Worm (Caenorhabditis elegans): Measurements from ENCODE around the gene F26C11.3.

The F26C11.3 gene

DNA sequence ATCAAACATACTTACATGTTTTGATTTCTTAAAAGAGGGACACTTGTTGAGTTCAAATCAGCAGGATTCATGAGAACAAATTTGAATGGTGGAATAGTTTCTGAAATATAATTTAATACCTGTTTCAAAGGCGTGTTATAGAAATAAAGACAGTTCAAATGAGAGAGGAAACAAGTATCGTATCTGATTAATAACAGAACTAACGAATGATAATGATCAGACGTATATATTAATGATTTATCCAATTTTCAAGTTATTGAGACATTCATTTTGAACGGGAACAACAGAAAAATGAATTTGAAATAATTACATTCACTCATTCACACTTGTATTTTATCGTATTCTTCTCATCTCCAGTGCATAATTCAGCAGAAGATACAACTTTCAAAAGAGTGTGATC is 59.3 kb downstream of the F26C11.3 start, which contains the start of gene chil-4:
Gene chil-4 (minus strand): TSS at position 101 of the 400 bp plus-strand sequence.
- TF ChIP-seq ama-1 (optimal IDR thresholded peaks at IDR 0.05) (no peak), tra-1 (GFP tag; IDR thresholded peaks at IDR 0.05) (no peak), aly-2 (tag; optimal IDR thresholded peaks at IDR 0.05) (no peak), arid-1 (GFP tag; conservative IDR thresholded peaks at IDR 0.05) (no peak), ZK337.2 (GFP tag; IDR thresholded peaks at IDR 0.05) (no peak)

Data from whole organism, L4 larva.